Worm (Caenorhabditis elegans) whole organism, L4/young adult: ENCODE data around the gene C34D4.10.

Experiments
- dao-5 ChIP-seq: sonication (generic microtip); optimal IDR thresholded peaks from 2 replicates; lab custom pipeline; 2016; ENCODE audit warnings: missing genotype, missing genetic modification characterization, moderate library complexity, missing compliant biosample characterization
- him-1 ChIP-seq: sonication (generic microtip); optimal IDR thresholded peaks from 2 replicates; lab custom pipeline; 2016; ENCODE audit warnings: missing genotype, missing genetic modification reagents, missing genetic modification characterization, missing compliant biosample characterization

DNA sequence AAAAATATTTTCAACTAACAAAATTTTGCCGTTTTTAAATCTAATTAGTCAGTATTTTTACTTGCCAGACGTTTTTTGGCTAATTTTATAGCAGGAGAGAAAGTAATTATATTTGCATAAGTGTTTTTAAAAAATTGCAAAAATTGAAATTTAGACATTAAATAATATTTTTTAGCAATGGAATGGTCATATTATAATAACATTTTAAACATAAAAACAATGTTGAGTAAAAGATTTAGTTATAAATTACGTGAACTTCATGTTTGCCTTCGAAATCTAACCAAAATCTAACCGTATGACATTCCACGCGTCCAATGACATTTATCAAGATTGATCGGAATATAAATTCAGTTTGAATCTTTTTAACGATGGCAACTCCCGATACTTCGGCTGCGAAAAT is 33.1 kb upstream of the C34D4.10 start, which contains the start of gene C34D4.2:
- TF ChIP-seq him-1 (tag; lab: Kevin White, UChicago) (no peak), dao-5 (tag; lab: Kevin White, UChicago) (no peak)
